Worm (Caenorhabditis elegans): ENCODE data around the gene fem-1.

DNA sequence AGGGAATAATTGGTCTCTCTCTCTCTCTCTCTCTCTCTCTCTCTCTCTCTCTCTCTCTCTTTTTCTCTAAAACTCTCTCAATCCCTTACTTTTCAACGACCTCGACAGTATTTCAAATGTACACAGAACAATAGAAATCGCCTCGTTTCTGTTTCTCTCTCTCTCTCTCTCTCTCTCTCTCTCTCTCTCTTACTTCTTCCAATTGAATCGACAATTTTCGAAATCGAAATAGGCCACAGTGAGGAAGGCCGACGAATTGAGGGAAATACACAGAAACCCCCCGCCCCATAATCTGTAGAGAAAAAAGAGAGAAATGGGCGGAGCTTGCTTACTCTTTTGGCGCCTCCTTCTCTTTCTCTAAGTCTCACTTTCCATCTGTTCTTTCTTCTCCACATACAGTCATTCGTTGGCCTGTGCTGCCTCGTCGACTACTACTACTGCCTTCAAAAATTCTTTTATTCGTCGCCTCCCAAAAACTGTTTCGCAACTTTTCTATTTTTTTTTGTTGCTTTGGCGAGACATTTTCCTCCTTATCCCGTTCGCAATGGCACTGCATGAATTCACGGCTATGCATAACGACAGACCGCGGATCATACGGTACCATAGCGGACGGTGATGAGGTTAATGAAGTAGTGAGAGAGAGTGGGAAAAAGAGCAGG, 23.9 kb upstream of the fem-1 start:
- TF ChIP-seq nhr-85 (tag) (peak; percentile 99), lsy-2 (tag; optimal IDR thresholded peaks at IDR 0.05) (peak; percentile 46 to 51)
